Worm (Caenorhabditis elegans): ENCODE results near the gene spig-8.

Gene spig-8

ce11 chrV:7054598-7054997, at the start of gene spig-8:
Gene spig-8, plus strand, starts transcription at chrV:7054898.
- TF ChIP-seq him-1 (tag; optimal IDR thresholded peaks at IDR 0.05) (no peak), W03F9.2 (tag; optimal IDR thresholded peaks at IDR 0.05) (no peak), dao-5 (tag; optimal IDR thresholded peaks at IDR 0.05) (no peak)

- TF ChIP-seq W03F9.2 (tag; optimal IDR thresholded peaks at IDR 0.05) (no peak), dao-5 (tag; optimal IDR thresholded peaks at IDR 0.05) (no peak)
These were observed 48.7 kb upstream of the spig-8 start, which contains the start of gene spig-10 for ce11 chrV:7005964-7006363. Gene spig-10, plus strand, starts transcription at chrV:7006264.

- TF ChIP-seq dao-5 (tag; optimal IDR thresholded peaks at IDR 0.05) = no peak
- TF ChIP-seq him-1 (tag; optimal IDR thresholded peaks at IDR 0.05) = no peak
- TF ChIP-seq W03F9.2 (tag; optimal IDR thresholded peaks at IDR 0.05) = no peak
These were observed 47.4 kb upstream of the spig-8 start, which contains the start of gene drd-10 for ce11 chrV:7007307-7007706. Gene drd-10, plus strand, starts transcription at chrV:7007607.

- TF ChIP-seq W03F9.2 (tag; optimal IDR thresholded peaks at IDR 0.05) (no peak), him-1 (tag; optimal IDR thresholded peaks at IDR 0.05) (no peak), dao-5 (tag; optimal IDR thresholded peaks at IDR 0.05) (no peak)
These were observed 45.2 kb upstream of the spig-8 start, which contains the start of gene C33G8.2 for ce11 chrV:7009461-7009860. Gene C33G8.2, plus strand, starts transcription at chrV:7009761.

- TF ChIP-seq him-1 (tag; optimal IDR thresholded peaks at IDR 0.05) (no peak), W03F9.2 (tag; optimal IDR thresholded peaks at IDR 0.05) (no peak), dao-5 (tag; optimal IDR thresholded peaks at IDR 0.05) (no peak)
These were observed 42.1 kb upstream of the spig-8 start, which contains the start of gene srw-127 for ce11 chrV:7012617-7013016. Gene srw-127, plus strand, starts transcription at chrV:7012917.

- no peak for TF ChIP-seq dao-5 (tag; optimal IDR thresholded peaks at IDR 0.05)
These were observed 38.8 kb upstream of the spig-8 start, which contains the start of gene C33G8.13 for ce11 chrV:7015872-7016271. Gene C33G8.13, minus strand, starts transcription at chrV:7015972.

- TF ChIP-seq W03F9.2 (tag; optimal IDR thresholded peaks at IDR 0.05) (no peak), him-1 (tag; optimal IDR thresholded peaks at IDR 0.05) (no peak), dao-5 (tag; optimal IDR thresholded peaks at IDR 0.05) (no peak)
These were observed 37.6 kb upstream of the spig-8 start, which contains the start of gene srsx-32 for ce11 chrV:7017059-7017458. Gene srsx-32, plus strand, starts transcription at chrV:7017359.

ce11 chrV:7021772-7022171, 32.9 kb upstream of the spig-8 start, which contains the start of gene F20A1.4:
Gene F20A1.4, minus strand, starts transcription at chrV:7021872.
- no peak for TF ChIP-seq dao-5 (tag; optimal IDR thresholded peaks at IDR 0.05)
- TF ChIP-seq him-1 (tag; optimal IDR thresholded peaks at IDR 0.05) = no peak
- no peak for TF ChIP-seq W03F9.2 (tag; optimal IDR thresholded peaks at IDR 0.05)

ce11 chrV:7022981-7023380, 31.7 kb upstream of the spig-8 start:
- no peak for TF ChIP-seq dao-5 (tag; optimal IDR thresholded peaks at IDR 0.05)
- no peak for TF ChIP-seq W03F9.2 (tag; optimal IDR thresholded peaks at IDR 0.05)
- no peak for TF ChIP-seq him-1 (tag; optimal IDR thresholded peaks at IDR 0.05)

- TF ChIP-seq him-1 (tag; optimal IDR thresholded peaks at IDR 0.05) (no peak), dao-5 (tag; optimal IDR thresholded peaks at IDR 0.05) (no peak), W03F9.2 (tag; optimal IDR thresholded peaks at IDR 0.05) (no peak)
These were observed 27.6 kb upstream of the spig-8 start, which contains the start of gene F20A1.6 for ce11 chrV:7027055-7027454. Gene F20A1.6, minus strand, starts transcription at chrV:7027155.

ce11 chrV:7036475-7036874, 18.2 kb upstream of the spig-8 start, which contains the start of gene twk-11:
Gene twk-11, minus strand, starts transcription at chrV:7036575.
- TF ChIP-seq dao-5 (tag; optimal IDR thresholded peaks at IDR 0.05) (no peak), him-1 (tag; optimal IDR thresholded peaks at IDR 0.05) (no peak), W03F9.2 (tag; optimal IDR thresholded peaks at IDR 0.05) (no peak)

- no peak for TF ChIP-seq W03F9.2 (tag; optimal IDR thresholded peaks at IDR 0.05)
- no peak for TF ChIP-seq him-1 (tag; optimal IDR thresholded peaks at IDR 0.05)
- no peak for TF ChIP-seq dao-5 (tag; optimal IDR thresholded peaks at IDR 0.05)
These were observed 8.7 kb upstream of the spig-8 start, which contains the start of gene F20A1.2 for ce11 chrV:7046005-7046404. Gene F20A1.2, plus strand, starts transcription at chrV:7046305.

- TF ChIP-seq W03F9.2 (tag; optimal IDR thresholded peaks at IDR 0.05) = no peak
- no peak for TF ChIP-seq him-1 (tag; optimal IDR thresholded peaks at IDR 0.05)
- TF ChIP-seq dao-5 (tag; optimal IDR thresholded peaks at IDR 0.05) = no peak
These were observed 7.2 kb upstream of the spig-8 start, which contains the start of gene F20A1.8 for ce11 chrV:7047512-7047911. Gene F20A1.8, minus strand, starts transcription at chrV:7047612.

ce11 chrV:7050153-7050552, 4.5 kb upstream of the spig-8 start:
- TF ChIP-seq W03F9.2 (tag; optimal IDR thresholded peaks at IDR 0.05) (no peak), dao-5 (tag; optimal IDR thresholded peaks at IDR 0.05) (no peak), him-1 (tag; optimal IDR thresholded peaks at IDR 0.05) (no peak)

All from whole organism, L4/young adult.